Fruit fly (Drosophila melanogaster) whole organism, embryonic: Measurements from ENCODE around the gene Apt1.

ENCODE experiments used
- B-H2 ChIP-seq: fragments of 200-800 bp; sonication (Bioruptor generic); optimal IDR thresholded peaks from 2 replicates; lab custom pipeline; 2018; ENCODE audit warnings: missing biosample characterization, mild to moderate bottlenecking, missing genetic modification characterization
- CG10267 ChIP-seq: fragments of 200-800 bp; sonication (Bioruptor generic); optimal IDR thresholded peaks from 2 replicates; lab custom pipeline; 2018; ENCODE audit warnings: missing biosample characterization, mild to moderate bottlenecking, missing genetic modification characterization, moderate library complexity
- CG10274 ChIP-seq: fragments of 200-800 bp; sonication (Bioruptor generic); optimal IDR thresholded peaks from 3 replicates; lab custom pipeline; 2017; ENCODE audit warnings: missing biosample characterization, mild to moderate bottlenecking, missing genetic modification characterization
- CG10431 ChIP-seq: fragments of 200-800 bp; sonication (Bioruptor generic); optimal IDR thresholded peaks from 3 replicates; lab custom pipeline; 2018; ENCODE audit warnings: missing biosample characterization, mild to moderate bottlenecking, missing genetic modification characterization
- CG12299 ChIP-seq: fragments of 200-800 bp; sonication (Bioruptor generic); optimal IDR thresholded peaks from 2 replicates; lab custom pipeline; 2018; ENCODE audit warnings: missing biosample characterization, mild to moderate bottlenecking, missing genetic modification characterization
- CG15011 ChIP-seq: fragments of 200-800 bp; sonication (Bioruptor generic); optimal IDR thresholded peaks from 3 replicates; lab custom pipeline; 2018; ENCODE audit warnings: missing biosample characterization, mild to moderate bottlenecking, missing genetic modification characterization
- CG15514 ChIP-seq: fragments of 200-800 bp; sonication (Bioruptor generic); optimal IDR thresholded peaks from 3 replicates; lab custom pipeline; 2017; ENCODE audit warnings: missing biosample characterization, missing genetic modification characterization, mild to moderate bottlenecking, moderate library complexity, missing genetic modification reagents
- CG17612 ChIP-seq: fragments of 200-800 bp; sonication (Bioruptor generic); IDR thresholded peaks from 2 replicates; pipeline ENCODE4 v1.3.6; 2022; ENCODE audit warnings: missing biosample characterization, missing genetic modification characterization
- CG18262 ChIP-seq: fragments of 200-800 bp; optimal IDR thresholded peaks from 3 replicates; lab custom pipeline; 2019; ENCODE audit warnings: missing biosample characterization, mild to moderate bottlenecking, missing genetic modification characterization, moderate library complexity
- CG1832 ChIP-seq: fragments of 200-800 bp; sonication (Bioruptor generic); optimal IDR thresholded peaks from 2 replicates; lab custom pipeline; 2017; ENCODE audit warnings: missing biosample characterization, mild to moderate bottlenecking, missing genetic modification characterization, inconsistent platforms
- CG30403 ChIP-seq: fragments of 200-800 bp; sonication (Bioruptor generic); optimal IDR thresholded peaks from 3 replicates; lab custom pipeline; 2016; ENCODE audit warnings: missing biosample characterization, missing genetic modification characterization
- CG3847 ChIP-seq: fragments of 200-800 bp; sonication (Bioruptor generic); IDR thresholded peaks from 2 replicates; pipeline ENCODE4 v1.3.6; 2022; ENCODE audit warnings: missing biosample characterization, missing genetic modification characterization
- CG4360 ChIP-seq: fragments of 200-800 bp; sonication (Bioruptor generic); IDR thresholded peaks from 2 replicates; pipeline ENCODE4 v1.3.6; 2022; ENCODE audit warnings: missing biosample characterization, missing genetic modification characterization
- CG4617 ChIP-seq: fragments of 200-800 bp; sonication (Bioruptor generic); optimal IDR thresholded peaks from 3 replicates; lab custom pipeline; 2016; ENCODE audit warnings: missing biosample characterization, missing genetic modification characterization, borderline replicate concordance
- CG6765 ChIP-seq: fragments of 200-800 bp; sonication (Bioruptor generic); optimal IDR thresholded peaks from 3 replicates; lab custom pipeline; 2017; ENCODE audit warnings: missing biosample characterization, mild to moderate bottlenecking, missing genetic modification characterization
- CG7271 ChIP-seq: fragments of 200-800 bp; sonication (Bioruptor generic); optimal IDR thresholded peaks from 2 replicates; lab custom pipeline; 2018; ENCODE audit warnings: missing biosample characterization, mild to moderate bottlenecking, missing genetic modification characterization, moderate library complexity
- CG7987 ChIP-seq: fragments of 200-800 bp; sonication (Bioruptor generic); optimal IDR thresholded peaks from 2 replicates; lab custom pipeline; 2018; ENCODE audit warnings: missing biosample characterization, mild to moderate bottlenecking, missing genetic modification characterization, moderate library complexity
- CG9727 ChIP-seq: fragments of 200-800 bp; sonication (Bioruptor generic); optimal IDR thresholded peaks from 3 replicates; lab custom pipeline; 2017; ENCODE audit warnings: missing biosample characterization, mild to moderate bottlenecking, missing genetic modification characterization
- CTCF ChIP-seq: fragments of 200-800 bp; sonication (Bioruptor generic); optimal IDR thresholded peaks from 2 replicates; lab custom pipeline; 2017; ENCODE audit warnings: missing biosample characterization, mild to moderate bottlenecking, missing genetic modification characterization, moderate library complexity
- Dek ChIP-seq: fragments of 200-800 bp; sonication (Bioruptor generic); optimal IDR thresholded peaks from 3 replicates; lab custom pipeline; 2019; ENCODE audit warnings: missing biosample characterization, mild to moderate bottlenecking, missing genetic modification characterization, moderate library complexity
- ERR ChIP-seq: fragments of 200-800 bp; sonication (Bioruptor generic); optimal IDR thresholded peaks from 2 replicates; lab custom pipeline; 2016; ENCODE audit warnings: missing biosample characterization, missing genetic modification characterization
- Eip74EF ChIP-seq, 2 experiments: fragments of 200-800 bp in 1 of 2; fragments of >200 bp in 1 of 2; sonication (Bioruptor generic) in 1 of 2; optimal IDR thresholded peaks; 2 replicates each; lab custom pipeline; 2017 to 2019; ENCODE audit warnings: missing biosample characterization in 2 of 2, missing genetic modification characterization in 2 of 2, mild to moderate bottlenecking in 1 of 2, moderate library complexity in 1 of 2
- H2.0 ChIP-seq: fragments of 200-800 bp; sonication (Bioruptor generic); IDR thresholded peaks from 2 replicates; pipeline ENCODE4 v1.3.6; 2022; ENCODE audit warnings: missing biosample characterization, missing genetic modification characterization
- HmgD ChIP-seq: fragments of 200-800 bp; sonication (Bioruptor generic); optimal IDR thresholded peaks from 3 replicates; lab custom pipeline; 2016; ENCODE audit warnings: missing biosample characterization, missing genetic modification characterization
- HmgZ ChIP-seq: fragments of 200-800 bp; sonication (Bioruptor generic); optimal IDR thresholded peaks from 2 replicates; lab custom pipeline; 2018; ENCODE audit warnings: missing biosample characterization, mild to moderate bottlenecking, missing genetic modification characterization
- Hr78 ChIP-seq, 2 experiments: fragments of 200-800 bp in 1 of 2; fragments of >200 bp in 1 of 2; sonication (Bioruptor generic) in 1 of 2; optimal IDR thresholded peaks; 2 replicates each; lab custom pipeline; 2017 to 2019; ENCODE audit warnings: missing biosample characterization in 2 of 2, missing genetic modification characterization in 2 of 2, mild to moderate bottlenecking in 1 of 2, moderate library complexity in 1 of 2
- Mrtf ChIP-seq: fragments of 200-800 bp; sonication (Bioruptor generic); IDR thresholded peaks from 3 replicates; pipeline ENCODE4 v1.3.6; 2022; ENCODE audit warnings: missing biosample characterization, missing genetic modification characterization
- Pdp1 ChIP-seq, 2 experiments: fragments of 200-800 bp; sonication (Bioruptor generic); optimal IDR thresholded peaks; 3 replicates each; lab custom pipeline; 2016; ENCODE audit warnings: missing biosample characterization in 2 of 2, missing genetic modification characterization in 2 of 2, mild to moderate bottlenecking in 1 of 2, moderate library complexity in 1 of 2
- Rfx ChIP-seq: fragments of 200-800 bp; sonication (Bioruptor generic); IDR thresholded peaks from 2 replicates; pipeline ENCODE4 v1.3.6; 2022; ENCODE audit warnings: missing biosample characterization, missing genetic modification characterization
- Side ChIP-seq: fragments of 200-800 bp; sonication (Bioruptor generic); optimal IDR thresholded peaks from 2 replicates; lab custom pipeline; 2016; ENCODE audit warnings: missing biosample characterization, missing genetic modification characterization
- Xbp1 ChIP-seq: fragments of 200-800 bp; sonication (Bioruptor generic); optimal IDR thresholded peaks from 3 replicates; lab custom pipeline; 2016; ENCODE audit warnings: missing biosample characterization, mild to moderate bottlenecking, missing genetic modification characterization
- amos ChIP-seq: fragments of 200-800 bp; sonication (Bioruptor generic); IDR thresholded peaks from 2 replicates; pipeline ENCODE4 v1.3.6; 2022; ENCODE audit warnings: missing biosample characterization, missing genetic modification characterization; ENCODE audit not compliant: partially characterized antibody
- ato ChIP-seq: fragments of 200-800 bp; sonication (Bioruptor generic); IDR thresholded peaks from 2 replicates; pipeline ENCODE4 v1.3.6; 2022; ENCODE audit warnings: missing biosample characterization, missing genetic modification characterization; ENCODE audit not compliant: partially characterized antibody
- bowl ChIP-seq: fragments of 200-800 bp; sonication (Bioruptor generic); IDR thresholded peaks from 2 replicates; pipeline ENCODE4 v1.3.6; 2022; ENCODE audit warnings: missing biosample characterization, missing genetic modification characterization
- grn ChIP-seq: fragments of 200-800 bp; sonication (Bioruptor generic); optimal IDR thresholded peaks from 3 replicates; lab custom pipeline; 2017; ENCODE audit warnings: missing biosample characterization, missing genetic modification characterization
- gsb-n ChIP-seq: fragments of 200-800 bp; sonication (Bioruptor generic); optimal IDR thresholded peaks from 3 replicates; lab custom pipeline; 2018; ENCODE audit warnings: missing biosample characterization, mild to moderate bottlenecking, missing genetic modification characterization
- nom ChIP-seq: fragments of 200-800 bp; sonication (Bioruptor generic); optimal IDR thresholded peaks from 2 replicates; lab custom pipeline; 2017; ENCODE audit warnings: missing biosample characterization, missing genetic modification characterization, mild to moderate bottlenecking, moderate library complexity, missing genetic modification reagents
- odd ChIP-seq: fragments of 200-800 bp; sonication (Bioruptor generic); optimal IDR thresholded peaks from 2 replicates; lab custom pipeline; 2017; ENCODE audit warnings: missing biosample characterization, mild to moderate bottlenecking, missing genetic modification characterization
- salm ChIP-seq: fragments of 200-800 bp; sonication (Bioruptor generic); optimal IDR thresholded peaks from 2 replicates; lab custom pipeline; 2018; ENCODE audit warnings: missing biosample characterization, mild to moderate bottlenecking, missing genetic modification characterization
- sens ChIP-seq: fragments of 200-800 bp; sonication (Bioruptor generic); peaks from one replicate; lab custom pipeline; 2016; ENCODE audit warnings: missing biosample characterization, missing genetic modification characterization
- shn ChIP-seq: fragments of 200-800 bp; sonication (Bioruptor generic); optimal IDR thresholded peaks from 3 replicates; lab custom pipeline; 2016; ENCODE audit warnings: missing biosample characterization, missing genetic modification characterization
- so ChIP-seq: fragments of 200-800 bp; sonication (Bioruptor generic); IDR thresholded peaks from 3 replicates; pipeline ENCODE4 v1.3.6; 2022; ENCODE audit warnings: missing biosample characterization, missing genetic modification characterization
- sug ChIP-seq: fragments of 200-800 bp; optimal IDR thresholded peaks from 2 replicates; lab custom pipeline; 2019; ENCODE audit warnings: missing biosample characterization, mild to moderate bottlenecking, missing genetic modification characterization, moderate library complexity
- trh ChIP-seq: fragments of 200-800 bp; sonication (Bioruptor generic); optimal IDR thresholded peaks from 2 replicates; lab custom pipeline; 2016; ENCODE audit warnings: missing biosample characterization, missing genetic modification characterization
- twi ChIP-seq: fragments of 200-800 bp; optimal IDR thresholded peaks from 2 replicates; lab custom pipeline; 2019; ENCODE audit warnings: missing biosample characterization, mild to moderate bottlenecking, missing genetic modification characterization, moderate library complexity

Apt1 gene

dm6 chr3L:11627819-11628483 lies at the start of gene Apt1 (continued):
- peak; percentile 18 for TF ChIP-seq sug (tag; lab: Kevin White, UChicago)
- peak; percentile 36 for TF ChIP-seq HmgZ (tag; lab: Kevin White, UChicago)
- TF ChIP-seq sens (GFP tag; lab: Kevin White, UChicago) = peak; percentile 50
- TF ChIP-seq HmgD (GFP tag; lab: Kevin White, UChicago) = no peak
- peak in 1 of 2 experiments; percentile 65 for TF ChIP-seq Pdp1 (GFP tag; optimal IDR thresholded peaks at IDR 0.05; lab: Kevin White, UChicago)
- TF ChIP-seq ato (GFP tag; lab: Robert Waterston, UW) = peak; percentile 95
- TF ChIP-seq nom (GFP tag; lab: Kevin White, UChicago) = peak; percentile 68
- TF ChIP-seq Eip74EF (GFP tag; optimal IDR thresholded peaks at IDR 0.05; lab: Kevin White, UChicago) = no peak
- TF ChIP-seq, all 482 proteins: peak for 78

dm6 chr3L:11578211-11578673 lies 49.6 kb upstream of the Apt1 start, which contains the start of gene CG33270:
CG33270 (minus strand) TSS chr3L:11578623.
- TF ChIP-seq gsb-n (tag; lab: Kevin White, UChicago) (no peak), CG4360 (GFP tag; lab: Robert Waterston, UW) (peak; percentile 67), Mrtf (peak; percentile 54; the same call in 1 of the 3 replicates), Rfx (GFP tag; lab: Robert Waterston, UW) (no peak), shn (no peak), CG18262 (tag; lab: Kevin White, UChicago) (no peak), H2.0 (GFP tag; lab: Robert Waterston, UW) (no peak), Xbp1 (GFP tag; lab: Kevin White, UChicago) (no peak), CG10274 (GFP tag; lab: Kevin White, UChicago) (no peak)

dm6 chr3L:11578847-11579246 lies 49.0 kb upstream of the Apt1 start:
- TF ChIP-seq amos (GFP tag; lab: Robert Waterston, UW) (no peak), CTCF (peak; percentile 74), bowl (no peak), Side (GFP tag; lab: Kevin White, UChicago) (no peak)

- TF ChIP-seq CG4617 (GFP tag; lab: Kevin White, UChicago) (no peak), CG6765 (GFP tag; lab: Kevin White, UChicago) (peak; percentile 70), CG17612 (GFP tag; lab: Robert Waterston, UW) (no peak), CG9727 (GFP tag; lab: Kevin White, UChicago) (no peak), CG12299 (peak; percentile 69), CG7271 (tag; lab: Kevin White, UChicago) (no peak), so (GFP tag; lab: Robert Waterston, UW) (no peak), CG15011 (GFP tag; lab: Kevin White, UChicago) (peak; percentile 65), Hr78 (GFP tag; optimal IDR thresholded peaks at IDR 0.05; lab: Kevin White, UChicago) (no peak), CG15514 (peak; percentile 38), CG3847 (GFP tag; lab: Robert Waterston, UW) (no peak), CG10431 (no peak), B-H2 (GFP tag; lab: Kevin White, UChicago) (peak; percentile 69), trh (peak; percentile 2), CG10267 (no peak), salm (no peak), CG30403 (no peak), Dek (tag; lab: Kevin White, UChicago) (peak; percentile 72), CG1832 (GFP tag; lab: Kevin White, UChicago) (no peak), grn (GFP tag; lab: Kevin White, UChicago) (peak; percentile 7), ERR (GFP tag; lab: Kevin White, UChicago) (no peak), odd (GFP tag; lab: Kevin White, UChicago) (peak; percentile 52), twi (no peak), CG7987 (GFP tag; lab: Kevin White, UChicago) (peak; percentile 56)
Observed at dm6 chr3L:11579919-11580318, 47.9 kb upstream of the Apt1 start, which contains the start of gene CG43390. CG43390 (minus strand) TSS chr3L:11579950.
